Fruit fly (Drosophila melanogaster) whole organism, prepupa: ENCODE data around the gene CG43707.

Experiments
- Blimp-1 ChIP-seq: fragments of 200-800 bp; sonication (Bioruptor generic); optimal IDR thresholded peaks from 3 replicates; lab custom pipeline; 2017; ENCODE audit warnings: missing biosample characterization, missing genetic modification characterization, mild to moderate bottlenecking, moderate library complexity, missing genetic modification reagents
- CG10631 ChIP-seq: fragments of 200-800 bp; sonication (Bioruptor generic); optimal IDR thresholded peaks from 2 replicates; lab custom pipeline; 2016; ENCODE audit warnings: missing biosample characterization, missing genetic modification characterization
- CG11294 ChIP-seq: fragments of 200-800 bp; sonication (Bioruptor generic); IDR thresholded peaks from 2 replicates; pipeline ENCODE4 v1.3.6; 2022; ENCODE audit warnings: missing biosample characterization, missing genetic modification characterization
- CG11902 ChIP-seq: fragments of 200-800 bp; sonication (Bioruptor generic); optimal IDR thresholded peaks from 3 replicates; lab custom pipeline; 2016; ENCODE audit warnings: missing biosample characterization, missing genetic modification characterization
- CG15336 ChIP-seq: fragments of 200-800 bp; sonication (Bioruptor generic); IDR thresholded peaks from 2 replicates; pipeline ENCODE4 v1.3.6; 2022; ENCODE audit warnings: missing biosample characterization, missing genetic modification characterization
- CG1621 ChIP-seq: fragments of 200-800 bp; sonication (Bioruptor generic); optimal IDR thresholded peaks from 3 replicates; lab custom pipeline; 2018; ENCODE audit warnings: missing biosample characterization, mild to moderate bottlenecking, missing genetic modification characterization
- CG16779 ChIP-seq: fragments of 200-800 bp; sonication (Bioruptor generic); optimal IDR thresholded peaks from 3 replicates; lab custom pipeline; 2017; ENCODE audit warnings: missing biosample characterization, mild to moderate bottlenecking, missing genetic modification characterization
- CG3032 ChIP-seq: fragments of 200-800 bp; optimal IDR thresholded peaks from 2 replicates; lab custom pipeline; 2019; ENCODE audit warnings: missing biosample characterization, mild to moderate bottlenecking, missing genetic modification characterization, moderate library complexity
- CG31627 ChIP-seq: fragments of 200-800 bp; sonication (Bioruptor generic); optimal IDR thresholded peaks from 3 replicates; lab custom pipeline; 2016; ENCODE audit warnings: missing biosample characterization, missing genetic modification characterization
- CG32006 ChIP-seq: fragments of 200-800 bp; sonication (Bioruptor generic); optimal IDR thresholded peaks from 3 replicates; lab custom pipeline; 2017; ENCODE audit warnings: missing biosample characterization, mild to moderate bottlenecking, missing genetic modification characterization
- CG34406 ChIP-seq: fragments of 200-800 bp; sonication (Bioruptor generic); optimal IDR thresholded peaks from 3 replicates; lab custom pipeline; 2016; ENCODE audit warnings: missing biosample characterization, missing genetic modification characterization
- CG3919 ChIP-seq: fragments of 200-800 bp; sonication (Bioruptor generic); optimal IDR thresholded peaks from 3 replicates; lab custom pipeline; 2016; ENCODE audit warnings: missing biosample characterization, missing genetic modification characterization
- CG4318 ChIP-seq: fragments of 200-800 bp; sonication (Bioruptor generic); optimal IDR thresholded peaks from 3 replicates; lab custom pipeline; 2017; ENCODE audit warnings: missing biosample characterization, mild to moderate bottlenecking, missing genetic modification characterization
- CG6276 ChIP-seq: fragments of 200-800 bp; sonication (Bioruptor generic); optimal IDR thresholded peaks from 2 replicates; lab custom pipeline; 2017; ENCODE audit warnings: missing biosample characterization, mild to moderate bottlenecking, missing genetic modification characterization
- CG6792 ChIP-seq: fragments of 200-800 bp; sonication (Bioruptor generic); optimal IDR thresholded peaks from 3 replicates; lab custom pipeline; 2016; ENCODE audit warnings: missing biosample characterization, missing genetic modification characterization
- CG6808 ChIP-seq: fragments of 200-800 bp; sonication (Bioruptor generic); optimal IDR thresholded peaks from 3 replicates; lab custom pipeline; 2017; ENCODE audit warnings: missing biosample characterization, missing genetic modification characterization, mild to moderate bottlenecking, moderate library complexity, missing genetic modification reagents
- CG6854 ChIP-seq: fragments of 200-800 bp; sonication (Bioruptor generic); optimal IDR thresholded peaks from 2 replicates; lab custom pipeline; 2017; ENCODE audit warnings: missing biosample characterization, mild to moderate bottlenecking, missing genetic modification characterization
- CG7368 ChIP-seq: fragments of 200-800 bp; sonication (Bioruptor generic); optimal IDR thresholded peaks from 3 replicates; lab custom pipeline; 2016; ENCODE audit warnings: missing biosample characterization, missing genetic modification characterization
- CG8119 ChIP-seq: fragments of 200-800 bp; sonication (Bioruptor generic); IDR thresholded peaks from 3 replicates; pipeline ENCODE4 v1.3.6; 2022; ENCODE audit warnings: missing biosample characterization, missing genetic modification characterization
- CG8319 ChIP-seq: fragments of 200-800 bp; sonication (Bioruptor generic); optimal IDR thresholded peaks from 3 replicates; lab custom pipeline; 2016; ENCODE audit warnings: missing biosample characterization, missing genetic modification characterization
- CG8632 ChIP-seq: fragments of 200-800 bp; sonication (Bioruptor generic); optimal IDR thresholded peaks from 3 replicates; lab custom pipeline; 2016; ENCODE audit warnings: missing biosample characterization, missing genetic modification characterization
- CG9139 ChIP-seq: fragments of 200-800 bp; sonication (Bioruptor generic); optimal IDR thresholded peaks from 3 replicates; lab custom pipeline; 2017; ENCODE audit warnings: missing biosample characterization, mild to moderate bottlenecking, missing genetic modification characterization
- Eip75B ChIP-seq: fragments of 200-800 bp; sonication (Bioruptor generic); optimal IDR thresholded peaks from 3 replicates; lab custom pipeline; 2016; ENCODE audit warnings: missing biosample characterization, missing genetic modification characterization
- Eip78C ChIP-seq: fragments of 200-800 bp; sonication (Bioruptor generic); peaks from one replicate; lab custom pipeline; 2016; ENCODE audit warnings: missing biosample characterization, missing genetic modification characterization
- Eip93F ChIP-seq: fragments of 200-800 bp; sonication (Bioruptor generic); optimal IDR thresholded peaks from 2 replicates; lab custom pipeline; 2016; ENCODE audit warnings: missing biosample characterization, mild to moderate bottlenecking, missing genetic modification characterization
- Ets21C ChIP-seq: fragments of 200-800 bp; sonication (Bioruptor generic); optimal IDR thresholded peaks from 3 replicates; lab custom pipeline; 2016; ENCODE audit warnings: missing biosample characterization, missing genetic modification characterization
- Ets96B ChIP-seq: fragments of 200-800 bp; optimal IDR thresholded peaks from 2 replicates; lab custom pipeline; 2019; ENCODE audit warnings: missing biosample characterization, mild to moderate bottlenecking, missing genetic modification characterization, moderate library complexity
- Gug ChIP-seq: fragments of 200-800 bp; sonication (Bioruptor generic); IDR thresholded peaks from 2 replicates; pipeline ENCODE4 v1.3.6; 2022; ENCODE audit warnings: missing biosample characterization, missing genetic modification characterization
- Hr38 ChIP-seq: sonication (Bioruptor generic); optimal IDR thresholded peaks from 2 replicates; lab custom pipeline; 2016; ENCODE audit warnings: missing biosample characterization, missing genetic modification characterization
- Hr39 ChIP-seq: fragments of 200-800 bp; sonication (Bioruptor generic); optimal IDR thresholded peaks from 2 replicates; lab custom pipeline; 2016; ENCODE audit warnings: missing biosample characterization, missing genetic modification characterization
- Hr4 ChIP-seq: fragments of 200-800 bp; sonication (Bioruptor generic); optimal IDR thresholded peaks from 3 replicates; lab custom pipeline; 2016; ENCODE audit warnings: missing biosample characterization, missing genetic modification characterization
- Lpt ChIP-seq: fragments of 200-800 bp; sonication (Bioruptor generic); optimal IDR thresholded peaks from 3 replicates; lab custom pipeline; 2016; ENCODE audit warnings: missing biosample characterization, missing genetic modification characterization
- Met ChIP-seq: fragments of 200-800 bp; sonication (Bioruptor generic); optimal IDR thresholded peaks from 3 replicates; lab custom pipeline; 2016; ENCODE audit warnings: missing biosample characterization, missing genetic modification characterization
- OdsH ChIP-seq: fragments of 200-800 bp; sonication (Bioruptor generic); optimal IDR thresholded peaks from 3 replicates; lab custom pipeline; 2016; ENCODE audit warnings: missing biosample characterization, missing genetic modification characterization
- Smox ChIP-seq: fragments of 200-800 bp; sonication (Bioruptor generic); optimal IDR thresholded peaks from 3 replicates; lab custom pipeline; 2016; ENCODE audit warnings: missing biosample characterization, missing genetic modification characterization
- Sox14 ChIP-seq: fragments of 200-800 bp; sonication (Bioruptor generic); optimal IDR thresholded peaks from 3 replicates; lab custom pipeline; 2016; ENCODE audit warnings: missing biosample characterization, missing genetic modification characterization
- Sox15 ChIP-seq: fragments of 200-800 bp; sonication (Bioruptor generic); optimal IDR thresholded peaks from 3 replicates; lab custom pipeline; 2016; ENCODE audit warnings: missing biosample characterization, missing genetic modification characterization
- achi ChIP-seq: fragments of 200-800 bp; sonication (Bioruptor generic); optimal IDR thresholded peaks from 3 replicates; lab custom pipeline; 2016; ENCODE audit warnings: missing biosample characterization, missing genetic modification characterization
- acj6 ChIP-seq: fragments of 200-800 bp; sonication (Bioruptor generic); optimal IDR thresholded peaks from 3 replicates; lab custom pipeline; 2016; ENCODE audit warnings: missing biosample characterization, missing genetic modification characterization
- cyc ChIP-seq: fragments of 200-800 bp; sonication (Bioruptor generic); optimal IDR thresholded peaks from 3 replicates; lab custom pipeline; 2016; ENCODE audit warnings: missing biosample characterization, missing genetic modification characterization
- dac ChIP-seq: fragments of 200-800 bp; sonication (Bioruptor generic); optimal IDR thresholded peaks from 2 replicates; lab custom pipeline; 2017; ENCODE audit warnings: missing biosample characterization, mild to moderate bottlenecking, missing genetic modification characterization
- dsx ChIP-seq: fragments of 200-800 bp; optimal IDR thresholded peaks from 3 replicates; lab custom pipeline; 2019; ENCODE audit warnings: missing biosample characterization, mild to moderate bottlenecking, missing genetic modification characterization, moderate library complexity; ENCODE audit not compliant: poor library complexity, severe bottlenecking
- eg ChIP-seq: fragments of 200-800 bp; sonication (Bioruptor generic); IDR thresholded peaks from 3 replicates; pipeline ENCODE4 v1.3.6; 2022; ENCODE audit warnings: missing biosample characterization, missing genetic modification characterization
- esn ChIP-seq: fragments of 200-800 bp; sonication (Bioruptor generic); optimal IDR thresholded peaks from 2 replicates; lab custom pipeline; 2016; ENCODE audit warnings: missing biosample characterization, mild to moderate bottlenecking, missing genetic modification characterization, moderate library complexity
- fkh ChIP-seq: fragments of 200-800 bp; sonication (Bioruptor generic); optimal IDR thresholded peaks from 3 replicates; lab custom pipeline; 2017; ENCODE audit warnings: missing biosample characterization, mild to moderate bottlenecking, missing genetic modification characterization, moderate library complexity
- net ChIP-seq: fragments of 200-800 bp; sonication (Bioruptor generic); optimal IDR thresholded peaks from 3 replicates; lab custom pipeline; 2016; ENCODE audit warnings: missing biosample characterization, missing genetic modification characterization
- pdm3 ChIP-seq: fragments of 200-800 bp; sonication (Bioruptor generic); optimal IDR thresholded peaks from 3 replicates; lab custom pipeline; 2016; ENCODE audit warnings: missing biosample characterization, missing genetic modification characterization
- salr ChIP-seq, 2 experiments: fragments of 200-800 bp; sonication (Bioruptor generic); optimal IDR thresholded peaks; 3 replicates each; lab custom pipeline; 2016 to 2018; ENCODE audit warnings: missing biosample characterization in 2 of 2, missing genetic modification characterization in 2 of 2, mild to moderate bottlenecking in 1 of 2
- spab ChIP-seq: fragments of 200-800 bp; sonication (Bioruptor generic); optimal IDR thresholded peaks from 2 replicates; lab custom pipeline; 2017; ENCODE audit warnings: missing biosample characterization, mild to moderate bottlenecking, missing genetic modification characterization, missing genetic modification reagents
- ss ChIP-seq, 2 experiments: fragments of 200-800 bp; sonication (Bioruptor generic); optimal IDR thresholded peaks; 2 replicates in 1 of 2; 3 replicates in 1 of 2; lab custom pipeline; 2017 to 2018; ENCODE audit warnings: mild to moderate bottlenecking in 2 of 2, missing biosample characterization in 2 of 2, missing genetic modification characterization in 2 of 2, moderate library complexity in 1 of 2
- vri ChIP-seq: fragments of 200-800 bp; sonication (Bioruptor generic); optimal IDR thresholded peaks from 3 replicates; lab custom pipeline; 2016; ENCODE audit warnings: missing biosample characterization, mild to moderate bottlenecking, missing genetic modification characterization

CG43707 gene

dm6 chr2L:3772937-3773623, 16.0 kb downstream of the CG43707 start:
- TF ChIP-seq acj6 (GFP tag; lab: Kevin White, UChicago) (peak; percentile 79), CG6854 (GFP tag; lab: Kevin White, UChicago) (no peak), CG8319 (GFP tag; lab: Kevin White, UChicago) (peak; percentile 60), Smox (peak; percentile 76), dac (GFP tag; lab: Kevin White, UChicago) (peak; percentile 39), dsx (GFP tag; lab: Kevin White, UChicago) (peak; percentile 46), OdsH (GFP tag; lab: Kevin White, UChicago) (peak; percentile 79), CG32006 (GFP tag; lab: Kevin White, UChicago) (peak; percentile 88), esn (GFP tag; lab: Kevin White, UChicago) (peak; percentile 87), net (GFP tag; lab: Kevin White, UChicago) (no peak), CG3032 (tag; lab: Kevin White, UChicago) (peak; percentile 72), Ets21C (peak; percentile 49), eg (0 out of 3 replicates have a peak, but pooled peaks have one; percentile 30), CG9139 (GFP tag; lab: Kevin White, UChicago) (no peak), Eip78C (GFP tag; lab: Kevin White, UChicago) (peak; percentile 96), CG16779 (tag; lab: Kevin White, UChicago) (peak; percentile 50), CG31627 (GFP tag; lab: Kevin White, UChicago) (peak; percentile 63), Ets96B (peak; percentile 70), CG15336 (peak; percentile 54; the same call in 1 of the 2 replicates), achi (GFP tag; lab: Kevin White, UChicago) (peak; percentile 79), Hr39 (GFP tag; lab: Kevin White, UChicago) (peak; percentile 67), CG8632 (peak; percentile 78), CG8119 (GFP tag; lab: Robert Waterston, UW) (peak; percentile 71), CG7368 (GFP tag; lab: Kevin White, UChicago) (peak; percentile 32), CG10631 (GFP tag; lab: Kevin White, UChicago) (peak; percentile 82), Sox15 (GFP tag; lab: Kevin White, UChicago) (peak; percentile 35), spab (GFP tag; lab: Kevin White, UChicago) (peak; percentile 70), Hr4 (peak; percentile 76), CG6808 (GFP tag; lab: Kevin White, UChicago) (peak; percentile 69), CG4318 (GFP tag; lab: Kevin White, UChicago) (peak; percentile 67), Hr38 (GFP tag; lab: Kevin White, UChicago) (no peak), CG11902 (GFP tag; lab: Kevin White, UChicago) (peak; percentile 33), Met (peak; percentile 81), cyc (GFP tag; lab: Kevin White, UChicago) (peak; percentile 52), Sox14 (GFP tag; lab: Kevin White, UChicago) (peak; percentile 76), Eip75B (GFP tag; lab: Kevin White, UChicago) (peak; percentile 76), Blimp-1 (GFP tag; lab: Kevin White, UChicago) (peak; percentile 31), pdm3 (GFP tag; lab: Kevin White, UChicago) (peak; percentile 79), fkh (GFP tag; lab: Kevin White, UChicago) (peak; percentile 39), CG34406 (GFP tag; lab: Kevin White, UChicago) (peak; percentile 80), Lpt (GFP tag; lab: Kevin White, UChicago) (peak; percentile 70), Eip93F (GFP tag; lab: Kevin White, UChicago) (no peak), Gug (no peak), CG6792 (GFP tag; lab: Kevin White, UChicago) (peak; percentile 83), CG11294 (GFP tag; lab: Robert Waterston, UW) (no peak), CG1621 (tag; lab: Kevin White, UChicago) (peak; percentile 69), CG6276 (GFP tag; lab: Kevin White, UChicago) (peak; percentile 68), salr (GFP tag; optimal IDR thresholded peaks at IDR 0.05; lab: Kevin White, UChicago) (peak; percentile 7 to 74), ss (GFP tag; optimal IDR thresholded peaks at IDR 0.05; lab: Kevin White, UChicago) (peak; percentile 58 to 73), vri (peak; percentile 15), CG3919 (GFP tag; lab: Kevin White, UChicago) (peak; percentile 75)
